Worm (Caenorhabditis elegans) whole organism, midembryonic: Measurements from ENCODE around the gene gst-5.

Experiments
- T22C8.4 ChIP-seq: fragments of 200-800 bp; sonication (Bioruptor generic); IDR thresholded peaks from 2 replicates; pipeline ENCODE4 v1.3.6; 2022; ENCODE audit warnings: missing genetic modification characterization, missing compliant biosample characterization
- cog-1 ChIP-seq: sonication (generic microtip); optimal IDR thresholded peaks from 2 replicates; lab custom pipeline; 2016; ENCODE audit warnings: missing genetic modification characterization, missing compliant biosample characterization
- flt-1 ChIP-seq: fragments of 200-800 bp; sonication (Bioruptor generic); IDR thresholded peaks from 2 replicates; pipeline ENCODE4 v1.3.6; 2022; ENCODE audit warnings: missing genetic modification characterization, missing compliant biosample characterization
- klf-2 ChIP-seq: fragments of 200-800 bp; sonication (Bioruptor generic); conservative IDR thresholded peaks from 2 replicates; pipeline ENCODE4 v1.3.6; 2022; ENCODE audit warnings: missing genetic modification reagents, missing genetic modification characterization, missing compliant biosample characterization
- med-1 ChIP-seq: sonication (generic microtip); optimal IDR thresholded peaks from 2 replicates; lab custom pipeline; 2017; ENCODE audit warnings: missing genetic modification characterization, mild to moderate bottlenecking, missing compliant biosample characterization, antibody characterized with exemption, missing genetic modification reagents; ENCODE audit not compliant: insufficient read depth
- ref-1 ChIP-seq: fragments of 200-800 bp; sonication (Bioruptor generic); conservative IDR thresholded peaks from 2 replicates; pipeline ENCODE4 v1.3.6; 2022; ENCODE audit warnings: missing genetic modification reagents, missing genetic modification characterization, missing compliant biosample characterization
- ztf-29 ChIP-seq: fragments of 200-800 bp; sonication (Bioruptor generic); IDR thresholded peaks from 2 replicates; pipeline ENCODE4 v1.3.6; 2022; ENCODE audit warnings: missing genetic modification reagents, missing genetic modification characterization, missing compliant biosample characterization

DNA sequence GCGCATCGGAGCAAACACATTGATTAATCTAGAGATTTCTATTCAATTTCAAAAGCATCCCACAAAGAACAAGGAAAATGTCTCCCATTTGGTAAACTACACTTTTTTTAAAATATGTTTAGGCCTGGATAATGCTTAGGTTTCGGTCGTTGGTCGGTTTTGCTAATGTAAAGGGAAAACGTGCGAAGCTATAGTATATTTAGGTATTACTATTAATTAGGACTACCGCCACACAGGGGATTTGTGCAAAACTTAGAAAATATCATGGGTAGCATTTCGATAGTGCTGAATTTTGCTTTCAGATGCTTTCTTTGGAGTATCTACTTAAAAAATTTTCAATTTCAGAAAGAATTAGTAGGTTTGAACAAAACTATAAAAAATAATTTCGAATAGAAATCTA lies 37.2 kb upstream of the gst-5 start:
- TF ChIP-seq klf-2 (GFP tag; lab: Robert Waterston, UW) (no peak), ztf-29 (no peak), ref-1 (GFP tag; lab: Robert Waterston, UW) (no peak), T22C8.4 (GFP tag; lab: Robert Waterston, UW) (no peak), med-1 (GFP tag; lab: Kevin White, UChicago) (no peak), cog-1 (tag; lab: Kevin White, UChicago) (no peak), flt-1 (GFP tag; lab: Robert Waterston, UW) (no peak)
